Fruit fly (Drosophila melanogaster): Measurements from ENCODE around the gene CG10492.

The CG10492 gene

dm6 chr2L:19023972-19024743 is 29.7 kb upstream of the CG10492 start:
- TF ChIP-seq noc (tag; optimal IDR thresholded peaks at IDR 0.05), result peak; percentile 50

dm6 chr2L:19024744-19025059 is 29.2 kb upstream of the CG10492 start:
- no peak for TF ChIP-seq noc (tag; optimal IDR thresholded peaks at IDR 0.05)

dm6 chr2L:19026491-19027197 is 27.2 kb upstream of the CG10492 start:
- TF ChIP-seq noc (tag; optimal IDR thresholded peaks at IDR 0.05), result peak; percentile 45

dm6 chr2L:19027246-19027886 is 26.5 kb upstream of the CG10492 start, which contains the start of gene Sidpn:
TSS of gene Sidpn (plus strand) at chr2L:19027710.
- TF ChIP-seq noc (tag; optimal IDR thresholded peaks at IDR 0.05), result no peak

- TF ChIP-seq noc (tag; optimal IDR thresholded peaks at IDR 0.05), result no peak
These were observed 20.6 kb upstream of the CG10492 start, which contains the start of gene hook for dm6 chr2L:19033288-19033687. TSS of gene hook (minus strand) at chr2L:19033498.

dm6 chr2L:19034213-19034929 is 19.5 kb upstream of the CG10492 start, which contains the start of the genes mib2 and CG31800:
TSS of gene mib2 (plus strand) at chr2L:19034444.
TSS of gene CG31800 (minus strand) at chr2L:19034576.
- no peak for TF ChIP-seq noc (tag; optimal IDR thresholded peaks at IDR 0.05)

dm6 chr2L:19035013-19035412 is 18.9 kb upstream of the CG10492 start:
- no peak for TF ChIP-seq noc (tag; optimal IDR thresholded peaks at IDR 0.05)

- TF ChIP-seq noc (tag; optimal IDR thresholded peaks at IDR 0.05), result peak; percentile 72
These were observed 17.7 kb upstream of the CG10492 start for dm6 chr2L:19036105-19036714.

dm6 chr2L:19037011-19037410 is 16.9 kb upstream of the CG10492 start:
- TF ChIP-seq noc (tag; optimal IDR thresholded peaks at IDR 0.05), result no peak

dm6 chr2L:19037455-19037854 is 16.4 kb upstream of the CG10492 start:
- TF ChIP-seq noc (tag; optimal IDR thresholded peaks at IDR 0.05), result no peak

dm6 chr2L:19041590-19041989 is 12.3 kb upstream of the CG10492 start, which contains the start of gene Catsup:
TSS of gene Catsup (plus strand) at chr2L:19041862.
- no peak for TF ChIP-seq noc (tag; optimal IDR thresholded peaks at IDR 0.05)

dm6 chr2L:19045111-19045560 is 8.7 kb upstream of the CG10492 start, which contains the start of the genes Ttc19 and Acn:
TSS of gene Ttc19 (minus strand) at chr2L:19045148.
TSS of gene Acn (plus strand) at chr2L:19045355.
- peak; percentile 86 for TF ChIP-seq noc (tag; optimal IDR thresholded peaks at IDR 0.05)

dm6 chr2L:19048912-19049311 is 5.0 kb upstream of the CG10492 start, which contains the start of gene CG10470:
TSS of gene CG10470 (plus strand) at chr2L:19049076.
- no peak for TF ChIP-seq noc (tag; optimal IDR thresholded peaks at IDR 0.05)

- peak; percentile 60 for TF ChIP-seq noc (tag; optimal IDR thresholded peaks at IDR 0.05)
These were observed 2.3 kb upstream of the CG10492 start, which contains the start of gene Rpn3 for dm6 chr2L:19051534-19052100. TSS of gene Rpn3 (plus strand) at chr2L:19051790.

- no peak for TF ChIP-seq noc (tag; optimal IDR thresholded peaks at IDR 0.05)
These were observed 624 bp downstream of the CG10492 start for dm6 chr2L:19054516-19054887.

All from whole organism, larva.